Fruit fly (Drosophila melanogaster): ENCODE data around the gene dpr17.

Gene dpr17

dm6 chr3R:12094588-12094987 lies at the start of gene dpr17:
Gene dpr17 (plus strand): TSS chr3R:12094876.
- TF ChIP-seq nerfin-1 (tag; optimal IDR thresholded peaks at IDR 0.05) (peak; percentile 58), pho (GFP tag; optimal IDR thresholded peaks at IDR 0.05) (no peak), CG12104 (GFP tag; optimal IDR thresholded peaks at IDR 0.05) (no peak), scrt (GFP tag; optimal IDR thresholded peaks at IDR 0.05) (peak; percentile 66), Abd-B (GFP tag; optimal IDR thresholded peaks at IDR 0.05) (no peak), zen (tag; optimal IDR thresholded peaks at IDR 0.05) (no peak), vfl (GFP tag; optimal IDR thresholded peaks at IDR 0.05) (no peak), Gug (GFP tag; IDR thresholded peaks at IDR 0.05) (no peak), CG8944 (GFP tag; optimal IDR thresholded peaks at IDR 0.05) (no peak), CG42726 (GFP tag; IDR thresholded peaks at IDR 0.05; ENCODE audit: partially characterized antibody) (no peak), CG16863 (GFP tag; optimal IDR thresholded peaks at IDR 0.05) (no peak), Vsx1 (GFP tag; optimal IDR thresholded peaks at IDR 0.05) (no peak), abd-A (tag; optimal IDR thresholded peaks at IDR 0.05) (peak; percentile 53), Dek (tag; optimal IDR thresholded peaks at IDR 0.05) (no peak), corto (GFP tag; optimal IDR thresholded peaks at IDR 0.05) (no peak), aop (GFP tag; IDR thresholded peaks at IDR 0.05) (no peak), pfk (GFP tag; optimal IDR thresholded peaks at IDR 0.05) (peak; percentile 98), Deaf1 (tag; optimal IDR thresholded peaks at IDR 0.05) (peak; percentile 88), chinmo (GFP tag; IDR thresholded peaks at IDR 0.05; ENCODE audit: partially characterized antibody) (0 out of 4 replicates have a peak, but pooled peaks have one; percentile 47), CG6654 (GFP tag; optimal IDR thresholded peaks at IDR 0.05) (no peak), Sox100B (GFP tag; optimal IDR thresholded peaks at IDR 0.05) (no peak), Side (GFP tag; optimal IDR thresholded peaks at IDR 0.05) (no peak), phol (tag; optimal IDR thresholded peaks at IDR 0.05) (no peak), Hr51 (GFP tag; optimal IDR thresholded peaks at IDR 0.05) (peak in 1 of 2 experiments; percentile 24), CG11247 (GFP tag; IDR thresholded peaks at IDR 0.05) (no peak), Ssrp (tag; optimal IDR thresholded peaks at IDR 0.05) (no peak), Med (GFP tag) (no peak), CG13287 (GFP tag; IDR thresholded peaks at IDR 0.05; ENCODE audit: partially characterized antibody) (no peak), Hr78 (GFP tag; optimal IDR thresholded peaks at IDR 0.05) (no peak), CG16779 (GFP tag; IDR thresholded peaks at IDR 0.05) (0 out of 2 replicates have a peak, but pooled peaks have one; percentile 5), Atf3 (GFP tag; optimal IDR thresholded peaks at IDR 0.05) (no peak), nerfin-2 (GFP tag; IDR thresholded peaks at IDR 0.05; ENCODE audit: partially characterized antibody) (no peak), Adf1 (GFP tag; IDR thresholded peaks at IDR 0.05) (no peak), CG11456 (GFP tag; IDR thresholded peaks at IDR 0.05) (no peak), onecut (GFP tag; IDR thresholded peaks at IDR 0.05) (no peak), Trl (optimal IDR thresholded peaks at IDR 0.05) (no peak), Trl (GFP tag; optimal IDR thresholded peaks at IDR 0.05) (no peak), CG15514 (GFP tag; optimal IDR thresholded peaks at IDR 0.05) (peak; percentile 17), dmrt99B (tag; optimal IDR thresholded peaks at IDR 0.05) (no peak), sd (tag; optimal IDR thresholded peaks at IDR 0.05) (peak; percentile 41), GATAe (GFP tag; conservative IDR thresholded peaks at IDR 0.05) (no peak), CG9817 (tag; optimal IDR thresholded peaks at IDR 0.05) (no peak), CG6854 (GFP tag; optimal IDR thresholded peaks at IDR 0.05) (no peak), CG7271 (tag; optimal IDR thresholded peaks at IDR 0.05) (no peak), fd96Cb (tag; optimal IDR thresholded peaks at IDR 0.05) (no peak), Nf-YB (GFP tag; optimal IDR thresholded peaks at IDR 0.05) (no peak), Hand (GFP tag; optimal IDR thresholded peaks at IDR 0.05) (no peak), CG2875 (GFP tag; optimal IDR thresholded peaks at IDR 0.05) (no peak), CG7987 (GFP tag; optimal IDR thresholded peaks at IDR 0.05) (no peak)

Measured in whole organism, embryonic.